Fruit fly (Drosophila melanogaster) whole organism, wandering third instar larva: ENCODE data around the gene Gel.

Experiments
- Abd-B ChIP-seq: fragments of >200 bp; optimal IDR thresholded peaks from 2 replicates; lab custom pipeline; 2017; ENCODE audit warnings: missing biosample characterization, missing genetic modification characterization
- CG32264 ChIP-seq: fragments of 200-800 bp; sonication (Bioruptor generic); optimal IDR thresholded peaks from 2 replicates; lab custom pipeline; 2016; ENCODE audit warnings: missing biosample characterization, missing genetic modification characterization
- CG9705 ChIP-seq: fragments of 200-800 bp; sonication (Bioruptor generic); optimal IDR thresholded peaks from 2 replicates; lab custom pipeline; 2018; ENCODE audit warnings: missing biosample characterization, mild to moderate bottlenecking, missing genetic modification characterization
- Dfd ChIP-seq: fragments of >200 bp; optimal IDR thresholded peaks from 2 replicates; lab custom pipeline; 2017; ENCODE audit warnings: missing biosample characterization, missing genetic modification characterization
- GATAd ChIP-seq: sonication (Bioruptor generic); optimal IDR thresholded peaks from 2 replicates; lab custom pipeline; 2016; ENCODE audit warnings: missing biosample characterization, missing genetic modification characterization
- Hnf4 ChIP-seq: fragments of 200-800 bp; sonication (Bioruptor generic); optimal IDR thresholded peaks from 2 replicates; lab custom pipeline; 2016; ENCODE audit warnings: missing biosample characterization, mild to moderate bottlenecking, missing genetic modification characterization
- Hr78 ChIP-seq: fragments of >200 bp; optimal IDR thresholded peaks from 2 replicates; lab custom pipeline; 2017; ENCODE audit warnings: missing biosample characterization, missing genetic modification characterization
- Hr83 ChIP-seq: fragments of 200-300 bp; sonication (Bioruptor generic); optimal IDR thresholded peaks from 2 replicates; lab custom pipeline; 2016; ENCODE audit warnings: missing biosample characterization, mild to moderate bottlenecking, missing genetic modification characterization, moderate library complexity; ENCODE audit not compliant: poor library complexity, severe bottlenecking
- Jra ChIP-seq: sonication (Bioruptor generic); optimal IDR thresholded peaks from 2 replicates; lab custom pipeline; 2016; ENCODE audit warnings: missing biosample characterization, missing genetic modification characterization
- Myc ChIP-seq: fragments of >200 bp; optimal IDR thresholded peaks from 2 replicates; lab custom pipeline; 2017
- N ChIP-seq: fragments of >200 bp; optimal IDR thresholded peaks from 2 replicates; lab custom pipeline; 2018; ENCODE audit warnings: missing biosample characterization, missing external identifiers, missing genetic modification characterization
- OdsH ChIP-seq: fragments of 200-800 bp; sonication (Bioruptor generic); optimal IDR thresholded peaks from 2 replicates; lab custom pipeline; 2016; ENCODE audit warnings: missing biosample characterization, mild to moderate bottlenecking, missing genetic modification characterization
- Rel ChIP-seq, 2 experiments: fragments of 200-800 bp; sonication (Bioruptor generic) in 1 of 2; optimal IDR thresholded peaks; 2 replicates in 1 of 2; 3 replicates in 1 of 2; lab custom pipeline; 2016 to 2019; ENCODE audit warnings: mild to moderate bottlenecking in 2 of 2, missing biosample characterization in 2 of 2, missing genetic modification characterization in 2 of 2, moderate library complexity in 1 of 2
- Sp1 ChIP-seq: fragments of 200-800 bp; sonication (Bioruptor generic); optimal IDR thresholded peaks from 3 replicates; lab custom pipeline; 2019; ENCODE audit warnings: missing biosample characterization, mild to moderate bottlenecking, missing genetic modification characterization, moderate library complexity
- br ChIP-seq: fragments of 200-800 bp; sonication (Bioruptor generic); optimal IDR thresholded peaks from 2 replicates; lab custom pipeline; 2016; ENCODE audit warnings: missing biosample characterization, missing genetic modification characterization
- dmrt93B ChIP-seq: fragments of 200-800 bp; sonication (Bioruptor generic); optimal IDR thresholded peaks from 2 replicates; lab custom pipeline; 2018; ENCODE audit warnings: missing biosample characterization, mild to moderate bottlenecking, missing genetic modification characterization
- ey ChIP-seq: fragments of 200-800 bp; sonication (Bioruptor generic); optimal IDR thresholded peaks from 2 replicates; lab custom pipeline; 2016; ENCODE audit warnings: missing biosample characterization, missing genetic modification characterization
- foxo ChIP-seq, 2 experiments: fragments of 200-800 bp; sonication (Bioruptor generic); optimal IDR thresholded peaks; 2 replicates in 1 of 2; 3 replicates in 1 of 2; lab custom pipeline; 2016 to 2017; ENCODE audit warnings: missing biosample characterization in 2 of 2, missing genetic modification characterization in 2 of 2
- fru ChIP-seq: fragments of 200-800 bp; sonication (Bioruptor generic); optimal IDR thresholded peaks from 3 replicates; lab custom pipeline; 2016; ENCODE audit warnings: missing biosample characterization, mild to moderate bottlenecking, missing genetic modification characterization
- jim ChIP-seq: fragments of 175-275, 200-325 bp; sonication (Bioruptor generic); optimal IDR thresholded peaks from 2 replicates; lab custom pipeline; 2016; ENCODE audit warnings: missing biosample characterization, mild to moderate bottlenecking, missing genetic modification characterization
- rgr ChIP-seq: fragments of 200-800 bp; sonication (Bioruptor generic); optimal IDR thresholded peaks from 3 replicates; lab custom pipeline; 2016; ENCODE audit warnings: missing biosample characterization, mild to moderate bottlenecking, missing genetic modification characterization
- sage ChIP-seq: fragments of 200-800 bp; sonication (Bioruptor generic); optimal IDR thresholded peaks from 2 replicates; lab custom pipeline; 2016; ENCODE audit warnings: missing biosample characterization, mild to moderate bottlenecking, missing genetic modification characterization
- sv ChIP-seq: fragments of 200-800 bp; sonication (Bioruptor generic); optimal IDR thresholded peaks from 3 replicates; lab custom pipeline; 2016; ENCODE audit warnings: missing biosample characterization, missing genetic modification characterization
- usp ChIP-seq: fragments of >200 bp; optimal IDR thresholded peaks from 2 replicates; lab custom pipeline; 2017; ENCODE audit warnings: missing biosample characterization, missing genetic modification characterization
- woc ChIP-seq: sonication (Bioruptor generic); optimal IDR thresholded peaks from 2 replicates; lab custom pipeline; 2016; ENCODE audit warnings: missing biosample characterization, mild to moderate bottlenecking, missing genetic modification characterization

The Gel gene

DNA sequence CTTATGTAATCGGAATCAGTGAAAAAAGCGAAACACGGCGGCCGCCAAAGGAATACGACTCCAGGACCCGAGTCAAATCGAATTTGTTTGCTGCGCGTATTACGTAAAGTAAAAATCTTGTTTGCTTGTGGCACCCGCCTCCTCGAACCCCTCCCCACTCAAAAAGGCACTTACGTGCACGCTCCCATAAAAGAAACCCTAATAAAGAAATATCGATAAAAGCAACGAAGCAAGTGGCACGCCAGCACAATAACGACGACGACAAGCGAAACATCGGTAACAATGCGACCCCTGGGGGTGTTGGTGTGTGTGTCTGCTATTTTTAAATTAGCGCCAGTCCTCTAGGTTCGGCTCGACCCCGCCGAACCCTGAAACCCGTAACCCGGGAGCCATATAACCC, 47.2 kb downstream of the Gel start:
- TF ChIP-seq woc (GFP tag; lab: Kevin White, UChicago) (no peak), br (GFP tag; lab: Kevin White, UChicago) (no peak), Rel (GFP tag; optimal IDR thresholded peaks at IDR 0.05; lab: Kevin White, UChicago) (no peak), Rel (tag; optimal IDR thresholded peaks at IDR 0.05; lab: Kevin White, UChicago) (no peak), Jra (GFP tag; lab: Kevin White, UChicago) (no peak), dmrt93B (GFP tag; lab: Kevin White, UChicago) (no peak), Myc (lab: Kevin White, UChicago) (no peak), Abd-B (no peak), N (GFP tag; lab: Kevin White, UChicago) (no peak), Hr78 (GFP tag; lab: Kevin White, UChicago) (no peak), GATAd (GFP tag; lab: Kevin White, UChicago) (no peak), sage (GFP tag; lab: Kevin White, UChicago) (no peak), Sp1 (GFP tag; lab: Kevin White, UChicago) (no peak), usp (GFP tag; lab: Kevin White, UChicago) (no peak), rgr (GFP tag; lab: Kevin White, UChicago) (no peak), sv (GFP tag; lab: Kevin White, UChicago) (no peak), CG9705 (GFP tag; lab: Kevin White, UChicago) (no peak), foxo (GFP tag; optimal IDR thresholded peaks at IDR 0.05; lab: Kevin White, UChicago) (no peak), ey (GFP tag; lab: Kevin White, UChicago) (no peak), CG32264 (no peak), Hr83 (no peak)

DNA sequence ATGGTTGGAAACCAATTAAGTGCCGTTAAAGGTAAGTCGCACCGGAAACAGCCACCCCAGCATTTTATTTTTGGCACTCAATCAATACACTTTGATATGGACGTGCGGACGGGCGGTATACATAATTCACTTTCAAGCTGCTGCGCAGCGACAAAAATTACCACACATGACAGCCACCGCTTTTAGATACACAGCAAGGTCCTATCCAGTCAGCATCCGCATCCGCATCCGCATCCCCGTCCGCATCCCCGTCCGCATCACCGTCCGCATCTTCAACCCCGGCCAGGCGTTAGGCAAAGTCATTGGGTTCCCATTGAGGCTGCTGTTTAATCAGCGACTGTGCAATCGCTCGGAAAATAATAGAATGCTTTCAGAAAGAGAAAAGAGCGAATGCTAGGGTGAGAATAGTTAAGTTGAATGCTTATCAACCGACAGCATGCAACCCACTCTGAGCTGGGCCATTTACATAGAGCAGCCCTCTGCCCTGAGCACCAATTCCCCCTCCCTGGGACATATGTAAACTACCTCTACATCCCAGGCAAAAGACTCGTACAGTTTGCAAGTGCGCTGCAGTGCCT, 49.4 kb downstream of the Gel start:
- TF ChIP-seq Hnf4 (no peak), Abd-B (no peak), jim (GFP tag; lab: Kevin White, UChicago) (no peak), Dfd (GFP tag; lab: Kevin White, UChicago) (no peak), fru (GFP tag; lab: Kevin White, UChicago) (no peak), usp (GFP tag; lab: Kevin White, UChicago) (no peak), OdsH (no peak)
- TF ChIP-seq, all 38 proteins: peak for 0
